Fruit fly (Drosophila melanogaster) whole organism, pupa: ENCODE data around the gene Mipp2.
A peak's percentile ranks its signal among the peaks of the same experiment; 100 is the strongest.

Experiments
- CG9948 ChIP-seq: fragments of 200-800 bp; sonication (Bioruptor generic); optimal IDR thresholded peaks from 2 replicates; lab custom pipeline; 2018; ENCODE audit warnings: missing biosample characterization, mild to moderate bottlenecking, missing genetic modification characterization, moderate library complexity
- Ets98B ChIP-seq: fragments of 200-800 bp; sonication (Bioruptor generic); IDR thresholded peaks from 2 replicates; pipeline ENCODE4 v1.3.6; 2022; ENCODE audit warnings: missing biosample characterization, missing genetic modification characterization
- Pif1B ChIP-seq: fragments of 200-800 bp; sonication (Bioruptor generic); optimal IDR thresholded peaks from 3 replicates; lab custom pipeline; 2016; ENCODE audit warnings: missing biosample characterization, missing genetic modification characterization
- Snoo ChIP-seq: fragments of 200-800 bp; sonication (Bioruptor generic); optimal IDR thresholded peaks from 3 replicates; lab custom pipeline; 2017; ENCODE audit warnings: missing biosample characterization, mild to moderate bottlenecking, missing genetic modification characterization, inconsistent platforms
- fd96Ca ChIP-seq: fragments of 200-800 bp; sonication (Bioruptor generic); IDR thresholded peaks from 3 replicates; pipeline ENCODE4 v1.3.6; 2022; ENCODE audit warnings: missing biosample characterization, missing genetic modification characterization

- peak; percentile 20 for TF ChIP-seq CG9948 (tag; lab: Kevin White, UChicago)
- peak; percentile 72 for TF ChIP-seq Ets98B (GFP tag; lab: Robert Waterston, UW)
- peak; percentile 71 for TF ChIP-seq Pif1B (GFP tag; lab: Kevin White, UChicago)
- TF ChIP-seq Snoo = peak; percentile 83
- TF ChIP-seq fd96Ca (GFP tag; lab: Robert Waterston, UW) = peak; percentile 76; the same call in 2 of the 3 replicates
Measured at dm6 chrX:6059135-6059824, 32.0 kb downstream of the Mipp2 start.
